Worm (Caenorhabditis elegans): ENCODE results near the gene srh-299.

srh-299 gene

DNA sequence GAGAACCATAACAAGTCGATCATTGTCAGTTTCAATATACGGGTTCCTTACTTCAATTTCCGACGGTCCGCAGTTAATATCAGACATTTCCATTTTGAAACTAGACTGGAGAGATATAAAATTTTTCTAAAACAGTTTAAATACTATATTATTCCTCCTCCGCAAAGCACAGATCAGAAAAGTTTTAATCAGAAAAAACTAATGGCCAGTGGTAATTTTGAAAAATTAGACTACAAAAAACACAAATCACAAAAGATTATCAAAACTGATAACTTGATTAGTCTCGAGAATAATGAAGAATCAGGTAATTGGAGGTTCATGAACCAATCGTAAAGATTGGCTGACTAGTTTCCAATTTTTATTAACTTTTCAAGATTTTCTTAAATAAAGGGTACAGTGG lies 22.8 kb downstream of the srh-299 start, which contains the start of gene T06C12.9:
T06C12.9 (minus strand) TSS at position 101 of the 400 bp plus-strand sequence.
- TF ChIP-seq odd-2 (tag; optimal IDR thresholded peaks at IDR 0.05) (no peak), fax-1 (tag; optimal IDR thresholded peaks at IDR 0.05) (no peak), ceh-9 (tag; optimal IDR thresholded peaks at IDR 0.05) (no peak), ceh-6 (GFP tag; optimal IDR thresholded peaks at IDR 0.05) (no peak), dmd-4 (tag; optimal IDR thresholded peaks at IDR 0.05; ENCODE audit: borderline replicate concordance) (no peak), F13H6.1 (tag; optimal IDR thresholded peaks at IDR 0.05) (no peak), hlh-8 (tag; optimal IDR thresholded peaks at IDR 0.05) (no peak), tbx-2 (tag; optimal IDR thresholded peaks at IDR 0.05) (no peak), sox-2 (GFP tag; IDR thresholded peaks at IDR 0.05) (no peak), rnt-1 (tag; optimal IDR thresholded peaks at IDR 0.05) (no peak), hlh-15 (tag; optimal IDR thresholded peaks at IDR 0.05) (no peak), sdc-2 (tag; optimal IDR thresholded peaks at IDR 0.05) (no peak)

DNA sequence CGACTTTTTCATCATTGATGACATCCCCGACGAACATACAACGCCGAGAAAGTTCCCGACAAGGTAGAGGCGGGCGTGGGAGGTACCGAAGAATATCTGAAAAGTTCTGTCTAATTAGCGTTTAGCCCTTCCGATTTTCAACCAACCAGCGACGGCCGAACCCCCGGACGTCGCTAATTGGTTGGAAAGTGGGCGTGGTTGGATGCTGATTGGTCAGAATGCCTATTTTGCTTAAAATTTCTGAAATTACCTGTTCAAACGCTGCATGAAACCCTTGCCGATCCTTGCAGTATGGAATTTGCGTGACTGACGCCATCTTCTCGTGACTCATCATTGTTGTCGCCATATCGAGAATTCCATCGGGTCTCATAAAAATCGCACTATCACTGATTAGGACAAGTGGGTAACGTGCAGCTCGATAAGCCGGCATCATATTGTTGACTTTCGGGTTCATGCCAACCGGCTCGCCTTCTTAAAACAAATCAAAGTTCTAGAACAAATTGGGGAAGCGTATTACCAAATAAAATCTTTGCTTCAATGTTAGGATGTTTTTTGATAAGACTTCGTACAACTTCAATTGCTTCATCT lies 24.7 kb downstream of the srh-299 start:
- TF ChIP-seq elt-2 (tag; optimal IDR thresholded peaks at IDR 0.05) (peak; percentile 66), ahr-1 (tag; optimal IDR thresholded peaks at IDR 0.05) (no peak), nfya-1 (tag; optimal IDR thresholded peaks at IDR 0.05) (peak; percentile 34)

DNA sequence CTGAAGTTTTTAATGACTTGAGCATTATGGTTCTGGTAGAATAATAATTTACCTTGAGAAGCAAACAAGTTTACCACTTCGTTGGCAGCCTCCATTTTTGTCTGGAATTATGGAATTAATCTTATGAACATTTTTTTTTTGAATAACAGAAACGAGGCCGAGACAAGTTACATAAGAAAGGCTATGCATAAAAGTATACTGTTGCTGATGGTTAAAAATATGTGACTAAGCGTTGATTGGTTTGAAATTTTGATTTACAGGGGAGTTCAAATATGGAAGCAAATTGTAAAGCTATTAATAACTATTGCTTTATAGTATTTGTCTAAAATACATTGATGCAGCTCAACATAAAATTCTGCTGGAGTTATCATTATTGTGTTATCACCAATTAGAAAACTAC lies 25.6 kb downstream of the srh-299 start, which contains the start of gene cgt-1:
cgt-1 (minus strand) TSS at position 101 of the 400 bp plus-strand sequence.
- TF ChIP-seq unc-86 (tag; optimal IDR thresholded peaks at IDR 0.05) (no peak), sox-4 (tag; optimal IDR thresholded peaks at IDR 0.05) (no peak)

DNA sequence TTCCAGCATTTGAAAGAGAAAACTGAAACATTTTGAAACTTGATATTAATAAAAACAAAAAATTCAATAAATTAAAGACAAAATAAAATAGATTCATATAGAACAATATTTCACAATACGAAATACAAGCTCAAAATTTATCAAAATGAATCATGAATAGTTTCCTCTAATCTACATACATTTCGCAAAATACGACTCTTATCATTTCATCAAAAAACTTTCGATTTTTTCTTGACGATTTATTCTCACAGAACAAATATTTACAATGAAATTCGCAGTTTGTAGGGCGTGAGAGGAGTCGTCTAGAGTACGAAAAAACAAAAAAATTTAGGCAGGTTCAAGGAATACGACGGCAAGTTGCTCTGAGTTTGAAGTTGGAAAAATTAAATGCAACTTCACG lies 27.0 kb downstream of the srh-299 start:
- TF ChIP-seq elt-2 (tag; optimal IDR thresholded peaks at IDR 0.05) (no peak), ceh-6 (GFP tag; optimal IDR thresholded peaks at IDR 0.05) (no peak), C38D4.7 (GFP tag; optimal IDR thresholded peaks at IDR 0.05) (no peak), hlh-15 (tag; optimal IDR thresholded peaks at IDR 0.05) (no peak), madf-2 (tag; optimal IDR thresholded peaks at IDR 0.05) (no peak), ahr-1 (tag; optimal IDR thresholded peaks at IDR 0.05) (no peak), ztf-16 (tag; optimal IDR thresholded peaks at IDR 0.05) (no peak), unc-3 (GFP tag; conservative IDR thresholded peaks at IDR 0.05) (no peak), unc-3 (tag; optimal IDR thresholded peaks at IDR 0.05) (no peak), fax-1 (tag; optimal IDR thresholded peaks at IDR 0.05) (no peak)

DNA sequence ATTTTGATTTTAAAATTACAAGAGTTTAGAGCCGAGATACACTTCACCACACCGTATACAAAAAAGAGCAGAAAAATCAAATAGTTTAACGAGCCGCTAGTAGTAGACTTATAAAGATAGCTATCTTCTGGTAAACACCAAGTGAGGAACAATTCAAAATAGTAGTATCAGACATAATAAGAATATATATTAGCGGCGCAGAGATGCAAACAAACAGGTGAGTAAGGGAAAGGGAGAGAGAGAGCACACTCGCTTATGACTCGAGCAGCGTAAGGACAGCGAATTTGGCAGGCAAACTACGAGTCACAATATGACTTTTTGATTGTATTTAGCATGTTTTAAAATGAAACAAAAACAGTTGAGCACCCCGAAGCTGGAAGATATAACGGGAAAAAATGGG lies 28.1 kb downstream of the srh-299 start:
- TF ChIP-seq pax-1 (tag; optimal IDR thresholded peaks at IDR 0.05) (no peak), pha-2 (tag; optimal IDR thresholded peaks at IDR 0.05) (no peak), ceh-31 (tag; optimal IDR thresholded peaks at IDR 0.05) (no peak), fkh-10 (GFP tag; optimal IDR thresholded peaks at IDR 0.05) (no peak), odd-2 (tag; optimal IDR thresholded peaks at IDR 0.05) (no peak), T23F11.4 (GFP tag; optimal IDR thresholded peaks at IDR 0.05) (no peak), nhr-11 (tag; optimal IDR thresholded peaks at IDR 0.05) (no peak)

DNA sequence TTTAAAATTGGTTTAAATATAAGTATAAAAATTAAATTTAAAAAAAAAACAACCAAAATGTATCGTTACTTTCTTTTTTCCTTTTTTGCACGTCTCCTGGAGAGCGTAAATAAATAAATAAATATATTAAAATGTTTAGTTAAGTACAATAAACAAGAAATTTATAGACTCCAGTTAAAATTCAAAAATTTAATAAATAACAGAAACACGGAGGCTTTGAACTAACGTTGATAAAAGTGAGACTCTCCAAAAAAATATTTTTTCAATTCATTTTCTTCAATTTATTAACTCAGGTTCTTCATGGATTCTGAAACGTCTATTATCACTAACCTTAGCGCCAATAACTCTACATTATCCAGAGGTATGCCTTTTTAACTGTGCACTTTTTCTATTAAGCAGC lies 28.6 kb downstream of the srh-299 start, which contains the start of gene T06C12.12:
T06C12.12 (plus strand) TSS at position 301 of the 400 bp plus-strand sequence.
- TF ChIP-seq hlh-8 (tag; optimal IDR thresholded peaks at IDR 0.05) (no peak), hlh-6 (tag; optimal IDR thresholded peaks at IDR 0.05) (no peak), F13H6.1 (tag; optimal IDR thresholded peaks at IDR 0.05) (no peak), npax-4 (tag; optimal IDR thresholded peaks at IDR 0.05) (no peak), pros-1 (tag; optimal IDR thresholded peaks at IDR 0.05) (no peak), nfya-1 (tag; optimal IDR thresholded peaks at IDR 0.05) (no peak), ref-2 (tag; optimal IDR thresholded peaks at IDR 0.05) (no peak), pax-1 (tag; optimal IDR thresholded peaks at IDR 0.05) (no peak)

Data from whole organism, late embryonic.